Fruit fly (Drosophila melanogaster) whole organism, pupa: ENCODE data around the gene CG3739.

Source experiments
- CG12605 ChIP-seq: fragments of 200-800 bp; sonication (Bioruptor generic); IDR thresholded peaks from 2 replicates; pipeline ENCODE4 v1.3.6; 2022; ENCODE audit warnings: missing biosample characterization, missing genetic modification characterization
- CG13204 ChIP-seq: fragments of 200-800 bp; sonication (Bioruptor generic); optimal IDR thresholded peaks from 2 replicates; lab custom pipeline; 2018; ENCODE audit warnings: missing biosample characterization, mild to moderate bottlenecking, missing genetic modification characterization, moderate library complexity
- CG17806 ChIP-seq: fragments of 200-800 bp; sonication (Bioruptor generic); optimal IDR thresholded peaks from 2 replicates; lab custom pipeline; 2018; ENCODE audit warnings: missing biosample characterization, mild to moderate bottlenecking, missing genetic modification characterization, moderate library complexity
- CG34367 ChIP-seq: fragments of 200-800 bp; sonication (Bioruptor generic); optimal IDR thresholded peaks from 2 replicates; lab custom pipeline; 2018; ENCODE audit warnings: missing biosample characterization, mild to moderate bottlenecking, missing genetic modification characterization
- CG8301 ChIP-seq: fragments of 200-800 bp; sonication (Bioruptor generic); optimal IDR thresholded peaks from 2 replicates; lab custom pipeline; 2018; ENCODE audit warnings: missing biosample characterization, mild to moderate bottlenecking, missing genetic modification characterization
- D1 ChIP-seq: fragments of 200-800 bp; sonication (Bioruptor generic); optimal IDR thresholded peaks from 2 replicates; lab custom pipeline; 2018; ENCODE audit warnings: missing biosample characterization, mild to moderate bottlenecking, missing genetic modification characterization, moderate library complexity
- EcR ChIP-seq: fragments of 200-800 bp; sonication (Bioruptor generic); optimal IDR thresholded peaks from 3 replicates; lab custom pipeline; 2019; ENCODE audit warnings: missing biosample characterization, missing genetic modification characterization, mild to moderate bottlenecking, moderate library complexity, missing genetic modification reagents
- Snoo ChIP-seq: fragments of 200-800 bp; sonication (Bioruptor generic); optimal IDR thresholded peaks from 3 replicates; lab custom pipeline; 2017; ENCODE audit warnings: missing biosample characterization, mild to moderate bottlenecking, missing genetic modification characterization, inconsistent platforms
- fd96Ca ChIP-seq: fragments of 200-800 bp; sonication (Bioruptor generic); IDR thresholded peaks from 3 replicates; pipeline ENCODE4 v1.3.6; 2022; ENCODE audit warnings: missing biosample characterization, missing genetic modification characterization
- gl ChIP-seq: fragments of 200-800 bp; sonication (Bioruptor generic); optimal IDR thresholded peaks from 2 replicates; lab custom pipeline; 2018; ENCODE audit warnings: missing biosample characterization, mild to moderate bottlenecking, missing genetic modification characterization
- rn ChIP-seq: fragments of 200-800 bp; sonication (Bioruptor generic); IDR thresholded peaks from 2 replicates; pipeline ENCODE4 v1.3.6; 2022; ENCODE audit warnings: missing biosample characterization, missing genetic modification characterization

- TF ChIP-seq fd96Ca (GFP tag; lab: Robert Waterston, UW) (no peak), CG34367 (tag; lab: Kevin White, UChicago) (no peak), CG8301 (tag; lab: Kevin White, UChicago) (no peak), rn (GFP tag; lab: Robert Waterston, UW) (no peak), CG13204 (GFP tag; lab: Kevin White, UChicago) (no peak), Snoo (tag; lab: Kevin White, UChicago) (no peak), gl (no peak), EcR (GFP tag; lab: Kevin White, UChicago) (no peak), CG17806 (no peak), CG12605 (GFP tag; lab: Robert Waterston, UW) (no peak), D1 (tag; lab: Kevin White, UChicago) (no peak)
Measured at dm6 chr3R:19387608-19388007, 5.6 kb upstream of the CG3739 start, which contains the start of gene CG3734.
